Fruit fly (Drosophila melanogaster) whole organism, adult: ENCODE data around the gene shep.

Source experiments
- CG11617 ChIP-seq: fragments of 200-800 bp; sonication (Bioruptor generic); optimal IDR thresholded peaks from 2 replicates; lab custom pipeline; 2017; ENCODE audit warnings: mild to moderate bottlenecking, missing biosample characterization, missing genetic modification reagents, missing genetic modification characterization
- CG12768 ChIP-seq: fragments of 200-800 bp; sonication (Bioruptor generic); optimal IDR thresholded peaks from 2 replicates; lab custom pipeline; 2017; ENCODE audit warnings: missing biosample characterization, missing genetic modification characterization, mild to moderate bottlenecking, moderate library complexity, missing genetic modification reagents
- CG14711 ChIP-seq: fragments of 200-800 bp; sonication (Bioruptor generic); optimal IDR thresholded peaks from 2 replicates; lab custom pipeline; 2018; ENCODE audit warnings: missing biosample characterization, mild to moderate bottlenecking, missing genetic modification characterization, moderate library complexity
- CG1620 ChIP-seq: fragments of 200-800 bp; sonication (Bioruptor generic); optimal IDR thresholded peaks from 2 replicates; lab custom pipeline; 2016; ENCODE audit warnings: missing biosample characterization, missing genetic modification characterization
- CG33017 ChIP-seq: fragments of 200-800 bp; sonication (Bioruptor generic); optimal IDR thresholded peaks from 2 replicates; lab custom pipeline; 2018; ENCODE audit warnings: missing biosample characterization, mild to moderate bottlenecking, missing genetic modification characterization, moderate library complexity
- CG5204 ChIP-seq: fragments of 200-800 bp; sonication (Bioruptor generic); optimal IDR thresholded peaks from 2 replicates; lab custom pipeline; 2016; ENCODE audit warnings: missing biosample characterization, missing genetic modification characterization
- CG7045 ChIP-seq: fragments of 200-800 bp; sonication (Bioruptor generic); optimal IDR thresholded peaks from 2 replicates; lab custom pipeline; 2017; ENCODE audit warnings: missing biosample characterization, mild to moderate bottlenecking, missing genetic modification characterization
- CG7101 ChIP-seq: fragments of 200-800 bp; sonication (Bioruptor generic); optimal IDR thresholded peaks from 2 replicates; lab custom pipeline; 2018; ENCODE audit warnings: missing biosample characterization, mild to moderate bottlenecking, missing genetic modification characterization, moderate library complexity
- Clk ChIP-seq: fragments of 200-800 bp; sonication (Bioruptor generic); optimal IDR thresholded peaks from 2 replicates; lab custom pipeline; 2017; ENCODE audit warnings: missing biosample characterization, missing genetic modification characterization
- Crg-1 ChIP-seq: fragments of 200-800 bp; sonication (Bioruptor generic); optimal IDR thresholded peaks from 2 replicates; lab custom pipeline; 2016; ENCODE audit warnings: missing biosample characterization, missing genetic modification characterization
- Hr96 ChIP-seq: fragments of 200-800 bp; sonication (Bioruptor generic); optimal IDR thresholded peaks from 2 replicates; lab custom pipeline; 2016; ENCODE audit warnings: missing biosample characterization, missing genetic modification characterization
- Mnt ChIP-seq: fragments of 200-800 bp; sonication (Bioruptor generic); optimal IDR thresholded peaks from 2 replicates; lab custom pipeline; 2016; ENCODE audit warnings: missing biosample characterization, mild to moderate bottlenecking, missing genetic modification characterization
- bab1 ChIP-seq: fragments of 200-800 bp; sonication (Bioruptor generic); optimal IDR thresholded peaks from 3 replicates; lab custom pipeline; 2019; ENCODE audit warnings: missing biosample characterization, mild to moderate bottlenecking, missing genetic modification characterization, moderate library complexity
- cic ChIP-seq: fragments of 200-800 bp; sonication (Bioruptor generic); optimal IDR thresholded peaks from 2 replicates; lab custom pipeline; 2017; ENCODE audit warnings: missing biosample characterization, mild to moderate bottlenecking, missing genetic modification characterization, moderate library complexity
- cnc ChIP-seq, 2 experiments: fragments of >200 bp; optimal IDR thresholded peaks; 2 replicates each; lab custom pipeline; 2017
- kay ChIP-seq: fragments of 200-800 bp; sonication (Bioruptor generic); peaks from one replicate; lab custom pipeline; 2016; ENCODE audit warnings: missing biosample characterization, missing genetic modification characterization, borderline replicate concordance
- ovo ChIP-seq: fragments of 200-800 bp; sonication (Bioruptor generic); optimal IDR thresholded peaks from 2 replicates; lab custom pipeline; 2016; ENCODE audit warnings: missing biosample characterization, missing genetic modification characterization
- pad ChIP-seq: fragments of 200-800 bp; sonication (Bioruptor generic); optimal IDR thresholded peaks from 3 replicates; lab custom pipeline; 2017; ENCODE audit warnings: missing biosample characterization, missing genetic modification characterization, mild to moderate bottlenecking, moderate library complexity, missing genetic modification reagents
- tj ChIP-seq: fragments of 200-800 bp; sonication (Bioruptor generic); optimal IDR thresholded peaks from 3 replicates; lab custom pipeline; 2017; ENCODE audit warnings: missing biosample characterization, mild to moderate bottlenecking, missing genetic modification characterization, moderate library complexity
- toe ChIP-seq: fragments of 200-800 bp; sonication (Bioruptor generic); optimal IDR thresholded peaks from 2 replicates; lab custom pipeline; 2016; ENCODE audit warnings: missing biosample characterization, missing genetic modification characterization

The shep gene

dm6 chr3L:5277942-5278341 is at the start of gene shep:
Gene shep (minus strand): TSS chr3L:5277944.
- TF ChIP-seq pad (GFP tag; lab: Kevin White, UChicago) (peak; percentile 73), cnc (optimal IDR thresholded peaks at IDR 0.05; lab: Kevin White, UChicago) (no peak), kay (GFP tag; lab: Kevin White, UChicago) (peak; percentile 86), ovo (no peak), CG14711 (peak; percentile 80), Mnt (GFP tag; lab: Kevin White, UChicago) (peak; percentile 49), CG12768 (GFP tag; lab: Kevin White, UChicago) (peak; percentile 85), CG7101 (peak; percentile 90), toe (peak; percentile 82), CG5204 (GFP tag; lab: Kevin White, UChicago) (peak; percentile 89), bab1 (GFP tag; lab: Kevin White, UChicago) (peak; percentile 93), Hr96 (GFP tag; lab: Kevin White, UChicago) (peak; percentile 84), cic (GFP tag; lab: Kevin White, UChicago) (no peak), Crg-1 (GFP tag; lab: Kevin White, UChicago) (peak; percentile 60), CG33017 (tag; lab: Kevin White, UChicago) (peak; percentile 93), Clk (GFP tag; lab: Kevin White, UChicago) (peak; percentile 70), CG1620 (peak; percentile 70), CG11617 (GFP tag; lab: Kevin White, UChicago) (peak; percentile 83), tj (GFP tag; lab: Kevin White, UChicago) (peak; percentile 8), CG7045 (peak; percentile 92)

dm6 chr3L:5297237-5297636 is 19.5 kb upstream of the shep start:
- TF ChIP-seq Clk (GFP tag; lab: Kevin White, UChicago) (no peak), tj (GFP tag; lab: Kevin White, UChicago) (no peak), CG5204 (GFP tag; lab: Kevin White, UChicago) (no peak), bab1 (GFP tag; lab: Kevin White, UChicago) (no peak)

dm6 chr3L:5288118-5288517 is 10.4 kb upstream of the shep start:
- TF ChIP-seq CG33017 (tag; lab: Kevin White, UChicago) (peak; percentile 53), toe (no peak), CG1620 (no peak), pad (GFP tag; lab: Kevin White, UChicago) (peak; percentile 59), cnc (optimal IDR thresholded peaks at IDR 0.05; lab: Kevin White, UChicago) (no peak), CG7045 (peak; percentile 89), tj (GFP tag; lab: Kevin White, UChicago) (peak; percentile 4), ovo (no peak), CG7101 (peak; percentile 65), CG5204 (GFP tag; lab: Kevin White, UChicago) (peak; percentile 2), CG12768 (GFP tag; lab: Kevin White, UChicago) (peak; percentile 71), CG11617 (GFP tag; lab: Kevin White, UChicago) (peak; percentile 25), Clk (GFP tag; lab: Kevin White, UChicago) (peak; percentile 47), CG14711 (peak; percentile 89)

dm6 chr3L:5279998-5280610 is 2.4 kb upstream of the shep start:
- peak; percentile 29 for TF ChIP-seq tj (GFP tag; lab: Kevin White, UChicago)
- TF ChIP-seq CG14711: no peak

dm6 chr3L:5278864-5279263 is 1.1 kb upstream of the shep start:
- TF ChIP-seq CG7045 (no peak), Mnt (GFP tag; lab: Kevin White, UChicago) (no peak), bab1 (GFP tag; lab: Kevin White, UChicago) (no peak), ovo (no peak), CG12768 (GFP tag; lab: Kevin White, UChicago) (no peak), CG14711 (no peak), Hr96 (GFP tag; lab: Kevin White, UChicago) (no peak), cic (GFP tag; lab: Kevin White, UChicago) (no peak), Crg-1 (GFP tag; lab: Kevin White, UChicago) (no peak), toe (no peak), CG7101 (no peak), CG5204 (GFP tag; lab: Kevin White, UChicago) (no peak), CG33017 (tag; lab: Kevin White, UChicago) (no peak), Clk (GFP tag; lab: Kevin White, UChicago) (no peak), kay (GFP tag; lab: Kevin White, UChicago) (no peak), pad (GFP tag; lab: Kevin White, UChicago) (no peak)

dm6 chr3L:5277035-5277434 is 709 bp downstream of the shep start:
- TF ChIP-seq CG5204 (GFP tag; lab: Kevin White, UChicago) (no peak), Crg-1 (GFP tag; lab: Kevin White, UChicago) (no peak), bab1 (GFP tag; lab: Kevin White, UChicago) (no peak), CG7045 (no peak), CG11617 (GFP tag; lab: Kevin White, UChicago) (no peak)

- TF ChIP-seq cic (GFP tag; lab: Kevin White, UChicago): no peak
- no peak for TF ChIP-seq ovo
These were observed 1.2 kb downstream of the shep start for dm6 chr3L:5276520-5276919.
